Worm (Caenorhabditis elegans) whole organism, mixed stage, embryonic: Measurements from ENCODE around the gene rod-1.

Experiments
- M03D4.4 ChIP-seq: sonication (generic microtip); optimal IDR thresholded peaks from 2 replicates; lab custom pipeline; 2017; ENCODE audit warnings: mild to moderate bottlenecking, missing genetic modification characterization, missing compliant biosample characterization
- bed-3 ChIP-seq: fragments of 200-800 bp; sonication (Bioruptor generic); optimal IDR thresholded peaks from 3 replicates; lab custom pipeline; 2018; ENCODE audit warnings: mild to moderate bottlenecking, missing genetic modification characterization, moderate library complexity, missing compliant biosample characterization
- blmp-1 ChIP-seq: fragments of 150-350 bp; optimal IDR thresholded peaks from 2 replicates; lab custom pipeline; 2014; ENCODE audit warnings: missing biosample characterization, missing genetic modification characterization
- ceh-43 ChIP-seq: fragments of 200-800 bp; sonication (Bioruptor generic); optimal IDR thresholded peaks from 2 replicates; lab custom pipeline; 2018; ENCODE audit warnings: mild to moderate bottlenecking, missing genetic modification characterization, moderate library complexity, missing compliant biosample characterization
- ceh-83 ChIP-seq: fragments of 200-800 bp; sonication (Bioruptor generic); optimal IDR thresholded peaks from 2 replicates; lab custom pipeline; 2018; ENCODE audit warnings: mild to moderate bottlenecking, missing genetic modification characterization, missing compliant biosample characterization
- ces-1 ChIP-seq: fragments of 150-350 bp; optimal IDR thresholded peaks from 2 replicates; lab custom pipeline; 2014; ENCODE audit warnings: missing biosample characterization, missing genetic modification reagents, missing genetic modification characterization
- cnd-1 ChIP-seq: fragments of 200-800 bp; sonication (Bioruptor generic); optimal IDR thresholded peaks from 2 replicates; lab custom pipeline; 2018; ENCODE audit warnings: mild to moderate bottlenecking, missing genetic modification characterization, missing compliant biosample characterization
- drap-1 ChIP-seq: fragments of 200-800 bp; sonication (Bioruptor generic); optimal IDR thresholded peaks from 3 replicates; lab custom pipeline; 2018; ENCODE audit warnings: mild to moderate bottlenecking, missing genetic modification characterization, missing compliant biosample characterization
- elt-1 ChIP-seq: sonication (generic microtip); optimal IDR thresholded peaks from 2 replicates; lab custom pipeline; 2017; ENCODE audit warnings: missing genetic modification characterization, mild to moderate bottlenecking, missing compliant biosample characterization, antibody characterized with exemption, moderate library complexity, borderline replicate concordance; ENCODE audit not compliant: insufficient read depth
- elt-3 ChIP-seq: fragments of 150-350 bp; optimal IDR thresholded peaks from 2 replicates; lab custom pipeline; 2014; ENCODE audit warnings: missing biosample characterization, missing genetic modification characterization
- flh-1 ChIP-seq: fragments of 200-800 bp; sonication (Bioruptor generic); optimal IDR thresholded peaks from 2 replicates; lab custom pipeline; 2018; ENCODE audit warnings: mild to moderate bottlenecking, missing genetic modification characterization, moderate library complexity, missing compliant biosample characterization
- ham-2 ChIP-seq: fragments of 200-800 bp; sonication (Bioruptor generic); optimal IDR thresholded peaks from 2 replicates; lab custom pipeline; 2018; ENCODE audit warnings: mild to moderate bottlenecking, missing genetic modification characterization, missing compliant biosample characterization
- lin-13 ChIP-seq: fragments of 150-350 bp; optimal IDR thresholded peaks from 2 replicates; lab custom pipeline; 2014; ENCODE audit warnings: missing biosample characterization, missing genetic modification characterization
- lin-32 ChIP-seq: fragments of 200-800 bp; sonication (Bioruptor generic); optimal IDR thresholded peaks from 2 replicates; lab custom pipeline; 2018; ENCODE audit warnings: mild to moderate bottlenecking, missing genetic modification characterization, missing compliant biosample characterization
- lsy-2 ChIP-seq: fragments of 150-350 bp; optimal IDR thresholded peaks from 2 replicates; lab custom pipeline; 2014; ENCODE audit warnings: missing biosample characterization, missing genetic modification characterization
- mab-5 ChIP-seq: fragments of 150-350 bp; optimal IDR thresholded peaks from 2 replicates; lab custom pipeline; 2014; ENCODE audit warnings: missing biosample characterization, missing genetic modification characterization
- mep-1 ChIP-seq: fragments of 150-350 bp; optimal IDR thresholded peaks from 2 replicates; lab custom pipeline; 2017; ENCODE audit warnings: missing biosample characterization, missing genetic modification reagents, missing genetic modification characterization, inconsistent platforms
- mls-2 ChIP-seq: sonication (generic microtip); optimal IDR thresholded peaks from 2 replicates; lab custom pipeline; 2016; ENCODE audit warnings: mild to moderate bottlenecking, missing genetic modification characterization, moderate library complexity, missing compliant biosample characterization
- nhr-12 ChIP-seq: fragments of 150-350 bp; optimal IDR thresholded peaks from 2 replicates; lab custom pipeline; 2014; ENCODE audit warnings: missing biosample characterization, missing genetic modification characterization
- nhr-237 ChIP-seq: fragments of 150-350 bp; optimal IDR thresholded peaks from 2 replicates; lab custom pipeline; 2014; ENCODE audit warnings: missing biosample characterization, missing genetic modification characterization
- nhr-28 ChIP-seq: fragments of 150-350 bp; optimal IDR thresholded peaks from 2 replicates; lab custom pipeline; 2014; ENCODE audit warnings: missing biosample characterization, missing genetic modification characterization
- pha-4 ChIP-seq: fragments of 150-350 bp; optimal IDR thresholded peaks from 2 replicates; lab custom pipeline; 2018; ENCODE audit warnings: missing biosample characterization, missing genetic modification reagents, missing genetic modification characterization
- snpc-4 ChIP-seq: fragments of 150-350 bp; optimal IDR thresholded peaks from 2 replicates; lab custom pipeline; 2014; ENCODE audit warnings: missing biosample characterization, missing genetic modification characterization
- sptf-1 ChIP-seq: sonication (generic microtip); optimal IDR thresholded peaks from 2 replicates; lab custom pipeline; 2017; ENCODE audit warnings: mild to moderate bottlenecking, missing genetic modification characterization, moderate library complexity, missing compliant biosample characterization
- tbx-8 ChIP-seq: fragments of 200-800 bp; sonication (Bioruptor generic); optimal IDR thresholded peaks from 2 replicates; lab custom pipeline; 2018; ENCODE audit warnings: mild to moderate bottlenecking, missing genetic modification characterization, moderate library complexity, missing compliant biosample characterization
- unc-120 ChIP-seq: sonication (generic microtip); optimal IDR thresholded peaks from 2 replicates; lab custom pipeline; 2017; ENCODE audit warnings: missing genetic modification characterization, missing compliant biosample characterization; ENCODE audit not compliant: poor library complexity, severe bottlenecking
- unc-39 ChIP-seq: fragments of 150-350 bp; optimal IDR thresholded peaks from 2 replicates; lab custom pipeline; 2014; ENCODE audit warnings: missing biosample characterization, missing genetic modification characterization
- unc-62 ChIP-seq: fragments of 150-350 bp; optimal IDR thresholded peaks from 2 replicates; lab custom pipeline; 2014; ENCODE audit warnings: missing biosample characterization, missing genetic modification reagents, missing genetic modification characterization
- zip-8 ChIP-seq: fragments of 150-350 bp; optimal IDR thresholded peaks from 2 replicates; lab custom pipeline; 2014; ENCODE audit warnings: missing biosample characterization, missing genetic modification characterization
- ztf-11 ChIP-seq: fragments of 150-350 bp; optimal IDR thresholded peaks from 2 replicates; lab custom pipeline; 2014; ENCODE audit warnings: missing biosample characterization, missing genetic modification characterization

Gene rod-1

ce11 chrIV:7488457-7488783 lies 10.2 kb downstream of the rod-1 start:
- TF ChIP-seq mab-5 (tag; lab: Kevin White, UChicago), result no peak

ce11 chrIV:7491464-7491863 lies 13.2 kb downstream of the rod-1 start, which contains the start of gene F55G1.1:
Gene F55G1.1, plus strand, starts transcription at chrIV:7491764.
- no peak for TF ChIP-seq snpc-4 (tag; lab: Kevin White, UChicago)
- TF ChIP-seq unc-62 (GFP tag; lab: Kevin White, UChicago), result no peak
- no peak for TF ChIP-seq lin-13 (tag; lab: Kevin White, UChicago)
- no peak for TF ChIP-seq nhr-12 (tag; lab: Kevin White, UChicago)
- TF ChIP-seq blmp-1 (tag; lab: Kevin White, UChicago), result no peak
- TF ChIP-seq lsy-2, result no peak
- TF ChIP-seq zip-8 (tag; lab: Kevin White, UChicago), result no peak
- no peak for TF ChIP-seq nhr-28 (tag; lab: Kevin White, UChicago)
- TF ChIP-seq pha-4 (tag; lab: Kevin White, UChicago), result no peak
- TF ChIP-seq ces-1, result no peak
- TF ChIP-seq unc-39 (tag; lab: Kevin White, UChicago), result no peak

ce11 chrIV:7497205-7497604 lies 19.0 kb downstream of the rod-1 start:
- TF ChIP-seq ceh-83 (GFP tag; lab: Kevin White, UChicago) (no peak), elt-3 (tag; lab: Kevin White, UChicago) (no peak), cnd-1 (no peak), mls-2 (tag; lab: Kevin White, UChicago) (no peak)

ce11 chrIV:7497750-7498149 lies 19.5 kb downstream of the rod-1 start, which contains the start of gene egas-4:
Gene egas-4, minus strand, starts transcription at chrIV:7497850.
- no peak for TF ChIP-seq bed-3
- TF ChIP-seq cnd-1, result no peak
- TF ChIP-seq unc-39 (tag; lab: Kevin White, UChicago), result no peak
- no peak for TF ChIP-seq nhr-237 (tag; lab: Kevin White, UChicago)
- no peak for TF ChIP-seq mab-5 (tag; lab: Kevin White, UChicago)
- TF ChIP-seq tbx-8 (GFP tag; lab: Kevin White, UChicago), result no peak

ce11 chrIV:7499302-7499701 lies 21.1 kb downstream of the rod-1 start:
- no peak for TF ChIP-seq blmp-1 (tag; lab: Kevin White, UChicago)

- TF ChIP-seq nhr-237 (tag; lab: Kevin White, UChicago) (no peak), unc-39 (tag; lab: Kevin White, UChicago) (no peak), ceh-43 (GFP tag; lab: Kevin White, UChicago) (no peak), elt-1 (no peak), ces-1 (no peak), tbx-8 (GFP tag; lab: Kevin White, UChicago) (no peak), ztf-11 (tag; lab: Kevin White, UChicago) (no peak), elt-3 (tag; lab: Kevin White, UChicago) (no peak), M03D4.4 (no peak), mep-1 (tag; lab: Kevin White, UChicago) (no peak), ham-2 (GFP tag; lab: Kevin White, UChicago) (no peak), unc-62 (GFP tag; lab: Kevin White, UChicago) (no peak), flh-1 (no peak), nhr-12 (tag; lab: Kevin White, UChicago) (no peak)
Measured at ce11 chrIV:7500924-7501323, 22.7 kb downstream of the rod-1 start.

- TF ChIP-seq mab-5 (tag; lab: Kevin White, UChicago) (no peak), lin-13 (tag; lab: Kevin White, UChicago) (no peak), nhr-28 (tag; lab: Kevin White, UChicago) (no peak), tbx-8 (GFP tag; lab: Kevin White, UChicago) (no peak), ceh-83 (GFP tag; lab: Kevin White, UChicago) (no peak), unc-62 (GFP tag; lab: Kevin White, UChicago) (no peak), unc-120 (tag; lab: Kevin White, UChicago) (no peak), flh-1 (no peak), drap-1 (no peak), elt-1 (no peak), M03D4.4 (no peak), unc-39 (tag; lab: Kevin White, UChicago) (no peak), nhr-237 (tag; lab: Kevin White, UChicago) (no peak), lin-32 (GFP tag; lab: Kevin White, UChicago) (no peak), nhr-12 (tag; lab: Kevin White, UChicago) (no peak), ces-1 (no peak), mls-2 (tag; lab: Kevin White, UChicago) (no peak), sptf-1 (tag; lab: Kevin White, UChicago) (no peak)
- TF ChIP-seq, all 35 proteins: peak for 0
Measured at ce11 chrIV:7501337-7501736, 23.1 kb downstream of the rod-1 start, which contains the start of gene F55G1.15. Gene F55G1.15, minus strand, starts transcription at chrIV:7501437.
